Fruit fly (Drosophila melanogaster) whole organism, embryonic: ENCODE data around the gene CG33191.
A peak's percentile ranks its signal among the peaks of the same experiment; 100 is the strongest.

Source experiments
- ATbp ChIP-seq: fragments of 200-800 bp; sonication (Bioruptor generic); optimal IDR thresholded peaks from 2 replicates; lab custom pipeline; 2017; ENCODE audit warnings: missing biosample characterization, mild to moderate bottlenecking, missing genetic modification characterization, missing genetic modification reagents
- Atf-2 ChIP-seq: fragments of 200-800 bp; sonication (Bioruptor generic); optimal IDR thresholded peaks from 2 replicates; lab custom pipeline; 2016; ENCODE audit warnings: missing biosample characterization, missing genetic modification characterization
- Bgb ChIP-seq: fragments of 200-800 bp; sonication (Bioruptor generic); IDR thresholded peaks from 2 replicates; pipeline ENCODE4 v1.3.6; 2022; ENCODE audit warnings: missing biosample characterization, missing genetic modification characterization; ENCODE audit not compliant: partially characterized antibody
- CG10209 ChIP-seq: fragments of 200-800 bp; sonication (Bioruptor generic); optimal IDR thresholded peaks from 3 replicates; lab custom pipeline; 2017; ENCODE audit warnings: missing biosample characterization, mild to moderate bottlenecking, missing genetic modification characterization, missing genetic modification reagents
- CG1024 ChIP-seq: fragments of 200-800 bp; sonication (Bioruptor generic); IDR thresholded peaks from 2 replicates; pipeline ENCODE4 v1.3.6; 2022; ENCODE audit warnings: missing biosample characterization, missing genetic modification characterization
- CG11695 ChIP-seq: fragments of 200-800 bp; sonication (Bioruptor generic); IDR thresholded peaks from 3 replicates; pipeline ENCODE4 v1.3.6; 2022; ENCODE audit warnings: missing biosample characterization, missing genetic modification characterization
- CG12071 ChIP-seq: fragments of 200-800 bp; sonication (Bioruptor generic); optimal IDR thresholded peaks from 3 replicates; lab custom pipeline; 2018; ENCODE audit warnings: missing biosample characterization, mild to moderate bottlenecking, missing genetic modification characterization
- CG13296 ChIP-seq: fragments of 200-800 bp; sonication (Bioruptor generic); optimal IDR thresholded peaks from 3 replicates; lab custom pipeline; 2018; ENCODE audit warnings: missing biosample characterization, mild to moderate bottlenecking, missing genetic modification characterization
- CG15269 ChIP-seq: fragments of 200-800 bp; sonication (Bioruptor generic); optimal IDR thresholded peaks from 2 replicates; lab custom pipeline; 2018; ENCODE audit warnings: missing biosample characterization, mild to moderate bottlenecking, missing genetic modification characterization, moderate library complexity
- CG17829 ChIP-seq: fragments of 200-800 bp; optimal IDR thresholded peaks from 2 replicates; lab custom pipeline; 2019; ENCODE audit warnings: missing biosample characterization, mild to moderate bottlenecking, missing genetic modification characterization, moderate library complexity
- CG33213 ChIP-seq: fragments of 200-800 bp; sonication (Bioruptor generic); optimal IDR thresholded peaks from 3 replicates; lab custom pipeline; 2016; ENCODE audit warnings: missing biosample characterization, missing genetic modification characterization
- CG4424 ChIP-seq: fragments of 200-800 bp; sonication (Bioruptor generic); optimal IDR thresholded peaks from 3 replicates; lab custom pipeline; 2016; ENCODE audit warnings: missing biosample characterization, missing genetic modification characterization
- CG5953 ChIP-seq: fragments of 200-800 bp; sonication (Bioruptor generic); IDR thresholded peaks from 2 replicates; pipeline ENCODE4 v1.3.6; 2022; ENCODE audit warnings: missing biosample characterization, missing genetic modification characterization
- CG6272 ChIP-seq: fragments of 200-800 bp; sonication (Bioruptor generic); IDR thresholded peaks from 2 replicates; pipeline ENCODE4 v1.3.6; 2022; ENCODE audit warnings: missing biosample characterization, missing genetic modification characterization
- CG6689 ChIP-seq: fragments of 200-800 bp; sonication (Bioruptor generic); IDR thresholded peaks from 2 replicates; pipeline ENCODE4 v1.3.6; 2022; ENCODE audit warnings: missing biosample characterization, missing genetic modification characterization
- CG6765 ChIP-seq: fragments of 200-800 bp; sonication (Bioruptor generic); optimal IDR thresholded peaks from 3 replicates; lab custom pipeline; 2017; ENCODE audit warnings: missing biosample characterization, mild to moderate bottlenecking, missing genetic modification characterization
- CG6813 ChIP-seq: fragments of 200-800 bp; sonication (Bioruptor generic); optimal IDR thresholded peaks from 2 replicates; lab custom pipeline; 2017; ENCODE audit warnings: missing biosample characterization, missing genetic modification characterization, mild to moderate bottlenecking, moderate library complexity, missing genetic modification reagents
- CG7357 ChIP-seq: fragments of 200-800 bp; sonication (Bioruptor generic); IDR thresholded peaks from 3 replicates; pipeline ENCODE4 v1.3.6; 2022; ENCODE audit warnings: missing biosample characterization, missing genetic modification characterization
- CG9609 ChIP-seq: fragments of 200-800 bp; sonication (Bioruptor generic); optimal IDR thresholded peaks from 3 replicates; lab custom pipeline; 2016; ENCODE audit warnings: missing biosample characterization, missing genetic modification characterization
- Dbx ChIP-seq: fragments of 200-800 bp; sonication (Bioruptor generic); IDR thresholded peaks from 3 replicates; pipeline ENCODE4 v1.3.6; 2022; ENCODE audit warnings: missing biosample characterization, missing genetic modification characterization
- Dfd ChIP-seq, 2 experiments: fragments of >200 bp; optimal IDR thresholded peaks; 2 replicates each; lab custom pipeline; 2017; ENCODE audit warnings: missing biosample characterization in 2 of 2, missing genetic modification characterization in 2 of 2
- Fer1 ChIP-seq: fragments of 200-800 bp; sonication (Bioruptor generic); optimal IDR thresholded peaks from 2 replicates; lab custom pipeline; 2017; ENCODE audit warnings: missing biosample characterization, mild to moderate bottlenecking, missing genetic modification characterization
- H2.0 ChIP-seq: fragments of 200-800 bp; sonication (Bioruptor generic); IDR thresholded peaks from 2 replicates; pipeline ENCODE4 v1.3.6; 2022; ENCODE audit warnings: missing biosample characterization, missing genetic modification characterization
- Sox102F ChIP-seq: fragments of 200-800 bp; sonication (Bioruptor generic); optimal IDR thresholded peaks from 2 replicates; lab custom pipeline; 2018; ENCODE audit warnings: missing biosample characterization, mild to moderate bottlenecking, missing genetic modification characterization, moderate library complexity
- Ssrp ChIP-seq: fragments of 200-800 bp; sonication (Bioruptor generic); optimal IDR thresholded peaks from 2 replicates; lab custom pipeline; 2018; ENCODE audit warnings: missing biosample characterization, mild to moderate bottlenecking, missing genetic modification characterization, moderate library complexity
- Xbp1 ChIP-seq: fragments of 200-800 bp; sonication (Bioruptor generic); optimal IDR thresholded peaks from 3 replicates; lab custom pipeline; 2016; ENCODE audit warnings: missing biosample characterization, mild to moderate bottlenecking, missing genetic modification characterization
- az2 ChIP-seq: fragments of 200-800 bp; sonication (Bioruptor generic); optimal IDR thresholded peaks from 3 replicates; lab custom pipeline; 2016; ENCODE audit warnings: missing biosample characterization, missing genetic modification characterization
- bcd ChIP-seq: fragments of 200-800 bp; sonication (Bioruptor generic); optimal IDR thresholded peaks from 2 replicates; lab custom pipeline; 2017; ENCODE audit warnings: missing biosample characterization, mild to moderate bottlenecking, missing genetic modification characterization
- chif ChIP-seq, 2 experiments: fragments of 200-800 bp; sonication (Bioruptor generic); optimal IDR thresholded peaks; 3 replicates each; lab custom pipeline; 2016; ENCODE audit warnings: missing biosample characterization in 2 of 2, missing genetic modification characterization in 2 of 2
- chm ChIP-seq: fragments of 200-800 bp; sonication (Bioruptor generic); IDR thresholded peaks from 2 replicates; pipeline ENCODE4 v1.3.6; 2022; ENCODE audit warnings: missing biosample characterization, missing genetic modification characterization
- disco-r ChIP-seq: fragments of 200-800 bp; sonication (Bioruptor generic); optimal IDR thresholded peaks from 2 replicates; lab custom pipeline; 2016; ENCODE audit warnings: missing biosample characterization, missing genetic modification characterization
- dmrt99B ChIP-seq: fragments of 200-800 bp; sonication (Bioruptor generic); optimal IDR thresholded peaks from 2 replicates; lab custom pipeline; 2018; ENCODE audit warnings: missing biosample characterization, mild to moderate bottlenecking, missing genetic modification characterization, moderate library complexity
- dpn ChIP-seq, 2 experiments: fragments of 200-800 bp; sonication (Bioruptor generic); optimal IDR thresholded peaks; 3 replicates each; lab custom pipeline; 2016; ENCODE audit warnings: missing biosample characterization in 2 of 2, missing genetic modification characterization in 2 of 2
- gce ChIP-seq: fragments of 200-800 bp; sonication (Bioruptor generic); IDR thresholded peaks from 3 replicates; pipeline ENCODE4 v1.3.6; 2022; ENCODE audit warnings: missing biosample characterization, missing genetic modification characterization
- gcm2 ChIP-seq: fragments of 200-800 bp; sonication (Bioruptor generic); optimal IDR thresholded peaks from 2 replicates; lab custom pipeline; 2016; ENCODE audit warnings: missing biosample characterization, missing genetic modification characterization
- jing ChIP-seq: fragments of 200-800 bp; sonication (Bioruptor generic); optimal IDR thresholded peaks from 2 replicates; lab custom pipeline; 2018; ENCODE audit warnings: missing biosample characterization, mild to moderate bottlenecking, missing genetic modification characterization
- nerfin-1 ChIP-seq: fragments of 200-800 bp; sonication (Bioruptor generic); optimal IDR thresholded peaks from 3 replicates; lab custom pipeline; 2019; ENCODE audit warnings: missing biosample characterization, mild to moderate bottlenecking, missing genetic modification characterization, moderate library complexity
- nmo ChIP-seq: fragments of 200-800 bp; sonication (Bioruptor generic); optimal IDR thresholded peaks from 2 replicates; lab custom pipeline; 2018; ENCODE audit warnings: missing biosample characterization, mild to moderate bottlenecking, missing genetic modification characterization, moderate library complexity
- p53 ChIP-seq: fragments of 200-800 bp; sonication (Bioruptor generic); optimal IDR thresholded peaks from 2 replicates; lab custom pipeline; 2016; ENCODE audit warnings: missing biosample characterization, missing genetic modification characterization
- peb ChIP-seq: fragments of 200-800 bp; sonication (Bioruptor generic); IDR thresholded peaks from 2 replicates; pipeline ENCODE4 v1.3.6; 2022; ENCODE audit warnings: missing biosample characterization, missing genetic modification characterization
- ranshi ChIP-seq: fragments of 200-800 bp; sonication (Bioruptor generic); IDR thresholded peaks from 2 replicates; pipeline ENCODE4 v1.3.6; 2022; ENCODE audit warnings: missing biosample characterization, missing genetic modification characterization
- salm ChIP-seq: fragments of 200-800 bp; sonication (Bioruptor generic); optimal IDR thresholded peaks from 2 replicates; lab custom pipeline; 2018; ENCODE audit warnings: missing biosample characterization, mild to moderate bottlenecking, missing genetic modification characterization
- sim ChIP-seq: fragments of 200-800 bp; sonication (Bioruptor generic); IDR thresholded peaks from 2 replicates; pipeline ENCODE4 v1.3.6; 2022; ENCODE audit warnings: missing biosample characterization, missing genetic modification characterization
- sob ChIP-seq: fragments of 200-800 bp; sonication (Bioruptor generic); IDR thresholded peaks from 2 replicates; pipeline ENCODE4 v1.3.6; 2022; ENCODE audit warnings: missing biosample characterization, missing genetic modification characterization
- tap ChIP-seq: fragments of 200-800 bp; optimal IDR thresholded peaks from 3 replicates; lab custom pipeline; 2019; ENCODE audit warnings: missing biosample characterization, mild to moderate bottlenecking, missing genetic modification characterization, moderate library complexity
- tin ChIP-seq: fragments of 200-800 bp; sonication (Bioruptor generic); optimal IDR thresholded peaks from 3 replicates; lab custom pipeline; 2016; ENCODE audit warnings: missing biosample characterization, missing genetic modification characterization
- trem ChIP-seq: fragments of 200-800 bp; optimal IDR thresholded peaks from 3 replicates; lab custom pipeline; 2019; ENCODE audit warnings: missing biosample characterization, mild to moderate bottlenecking, missing genetic modification characterization, moderate library complexity
- ttk ChIP-seq: fragments of 200-800 bp; sonication (Bioruptor generic); IDR thresholded peaks from 2 replicates; pipeline ENCODE4 v2.1.2; 2022; ENCODE audit warnings: missing biosample characterization, missing genetic modification characterization
- unpg ChIP-seq: fragments of 200-800 bp; sonication (Bioruptor generic); optimal IDR thresholded peaks from 3 replicates; lab custom pipeline; 2018; ENCODE audit warnings: missing biosample characterization, mild to moderate bottlenecking, missing genetic modification characterization, moderate library complexity
- wdn ChIP-seq: fragments of 200-800 bp; sonication (Bioruptor generic); IDR thresholded peaks from 2 replicates; pipeline ENCODE4 v1.3.6; 2022; ENCODE audit warnings: missing biosample characterization, missing genetic modification characterization

The CG33191 gene

dm6 chr3R:8788722-8789400, 9.1 kb upstream of the CG33191 start (continued):
- TF ChIP-seq CG15269 (tag; lab: Kevin White, UChicago) (peak; percentile 52), disco-r (GFP tag; lab: Kevin White, UChicago) (no peak), dmrt99B (tag; lab: Kevin White, UChicago) (peak; percentile 81), Atf-2 (GFP tag; lab: Kevin White, UChicago) (no peak), az2 (GFP tag; lab: Kevin White, UChicago) (peak; percentile 30), jing (GFP tag; lab: Kevin White, UChicago) (peak; percentile 35), CG7357 (GFP tag; lab: Robert Waterston, UW) (no peak), ranshi (peak; percentile 57), sob (GFP tag; lab: Robert Waterston, UW) (peak; percentile 34; the same call in 1 of the 2 replicates), Fer1 (GFP tag; lab: Kevin White, UChicago) (no peak), CG6765 (GFP tag; lab: Kevin White, UChicago) (no peak), salm (tag; lab: Kevin White, UChicago) (peak; percentile 22), dpn (GFP tag; optimal IDR thresholded peaks at IDR 0.05; lab: Kevin White, UChicago) (no peak), CG4424 (peak; percentile 50), nerfin-1 (peak; percentile 0), CG1024 (GFP tag; lab: Robert Waterston, UW) (peak; percentile 30; the same call in 1 of the 2 replicates), CG33213 (no peak), bcd (GFP tag; lab: Kevin White, UChicago) (peak; percentile 34), Ssrp (tag; lab: Kevin White, UChicago) (peak; percentile 51), Sox102F (GFP tag; lab: Kevin White, UChicago) (peak; percentile 67), CG17829 (tag; lab: Kevin White, UChicago) (peak; percentile 62), peb (GFP tag; lab: Robert Waterston, UW) (peak; percentile 47; the same call in 1 of the 2 replicates), Xbp1 (peak; percentile 61), Dbx (GFP tag; lab: Robert Waterston, UW) (no peak), trem (tag; lab: Kevin White, UChicago) (peak; percentile 19), chif (GFP tag; optimal IDR thresholded peaks at IDR 0.05; lab: Kevin White, UChicago) (peak in 1 of 2 experiments; percentile 22), CG6813 (GFP tag; lab: Kevin White, UChicago) (peak; percentile 32), p53 (GFP tag; lab: Kevin White, UChicago) (no peak), sim (peak; percentile 56; the same call in 1 of the 2 replicates), Bgb (GFP tag; lab: Robert Waterston, UW) (no peak), CG9609 (GFP tag; lab: Kevin White, UChicago) (no peak), chm (GFP tag; lab: Robert Waterston, UW) (no peak), H2.0 (GFP tag; lab: Robert Waterston, UW) (peak; percentile 72), gce (GFP tag; lab: Robert Waterston, UW) (peak; percentile 70; the same call in 1 of the 3 replicates), CG12071 (GFP tag; lab: Kevin White, UChicago) (no peak), CG13296 (GFP tag; lab: Kevin White, UChicago) (peak; percentile 19), gcm2 (peak; percentile 25), CG6272 (GFP tag; lab: Robert Waterston, UW) (peak; percentile 31; the same call in 1 of the 2 replicates), Dfd (GFP tag; optimal IDR thresholded peaks at IDR 0.05; lab: Kevin White, UChicago) (no peak), CG5953 (GFP tag; lab: Robert Waterston, UW) (peak; percentile 70), ttk (peak; percentile 36; the same call in 1 of the 2 replicates), tin (GFP tag; lab: Kevin White, UChicago) (peak; percentile 26), ATbp (peak; percentile 63), CG11695 (GFP tag; lab: Robert Waterston, UW) (peak; percentile 52; the same call in 1 of the 3 replicates), CG6689 (GFP tag; lab: Robert Waterston, UW) (peak; percentile 75), nmo (peak; percentile 61), unpg (GFP tag; lab: Kevin White, UChicago) (peak; percentile 63), CG10209 (peak; percentile 14), tap (tag; lab: Kevin White, UChicago) (peak; percentile 69), wdn (GFP tag; lab: Robert Waterston, UW) (0 out of 2 replicates have a peak, but pooled peaks have one; percentile 16)
